Fruit fly (Drosophila melanogaster) whole organism, prepupa: ENCODE data around the gene CG9702.

Source experiments
- Blimp-1 ChIP-seq: fragments of 200-800 bp; sonication (Bioruptor generic); optimal IDR thresholded peaks from 3 replicates; lab custom pipeline; 2017; ENCODE audit warnings: missing biosample characterization, missing genetic modification characterization, mild to moderate bottlenecking, moderate library complexity, missing genetic modification reagents
- CG10631 ChIP-seq: fragments of 200-800 bp; sonication (Bioruptor generic); optimal IDR thresholded peaks from 2 replicates; lab custom pipeline; 2016; ENCODE audit warnings: missing biosample characterization, missing genetic modification characterization
- CG11762 ChIP-seq: fragments of 200-800 bp; sonication (Bioruptor generic); optimal IDR thresholded peaks from 3 replicates; lab custom pipeline; 2016; ENCODE audit warnings: missing biosample characterization, missing genetic modification characterization; ENCODE audit not compliant: insufficient read depth
- CG15336 ChIP-seq: fragments of 200-800 bp; sonication (Bioruptor generic); IDR thresholded peaks from 2 replicates; pipeline ENCODE4 v1.3.6; 2022; ENCODE audit warnings: missing biosample characterization, missing genetic modification characterization
- CG16779 ChIP-seq: fragments of 200-800 bp; sonication (Bioruptor generic); optimal IDR thresholded peaks from 3 replicates; lab custom pipeline; 2017; ENCODE audit warnings: missing biosample characterization, mild to moderate bottlenecking, missing genetic modification characterization
- CG31627 ChIP-seq: fragments of 200-800 bp; sonication (Bioruptor generic); optimal IDR thresholded peaks from 3 replicates; lab custom pipeline; 2016; ENCODE audit warnings: missing biosample characterization, missing genetic modification characterization
- CG32006 ChIP-seq: fragments of 200-800 bp; sonication (Bioruptor generic); optimal IDR thresholded peaks from 3 replicates; lab custom pipeline; 2017; ENCODE audit warnings: missing biosample characterization, mild to moderate bottlenecking, missing genetic modification characterization
- CG3919 ChIP-seq: fragments of 200-800 bp; sonication (Bioruptor generic); optimal IDR thresholded peaks from 3 replicates; lab custom pipeline; 2016; ENCODE audit warnings: missing biosample characterization, missing genetic modification characterization
- CG4318 ChIP-seq: fragments of 200-800 bp; sonication (Bioruptor generic); optimal IDR thresholded peaks from 3 replicates; lab custom pipeline; 2017; ENCODE audit warnings: missing biosample characterization, mild to moderate bottlenecking, missing genetic modification characterization
- CG6163 ChIP-seq: fragments of 200-800 bp; sonication (Bioruptor generic); IDR thresholded peaks from 3 replicates; pipeline ENCODE4 v1.3.6; 2022; ENCODE audit warnings: missing biosample characterization, missing genetic modification characterization
- CG6276 ChIP-seq: fragments of 200-800 bp; sonication (Bioruptor generic); optimal IDR thresholded peaks from 2 replicates; lab custom pipeline; 2017; ENCODE audit warnings: missing biosample characterization, mild to moderate bottlenecking, missing genetic modification characterization
- CG6792 ChIP-seq: fragments of 200-800 bp; sonication (Bioruptor generic); optimal IDR thresholded peaks from 3 replicates; lab custom pipeline; 2016; ENCODE audit warnings: missing biosample characterization, missing genetic modification characterization
- CG6808 ChIP-seq: fragments of 200-800 bp; sonication (Bioruptor generic); optimal IDR thresholded peaks from 3 replicates; lab custom pipeline; 2017; ENCODE audit warnings: missing biosample characterization, missing genetic modification characterization, mild to moderate bottlenecking, moderate library complexity, missing genetic modification reagents
- CG7368 ChIP-seq: fragments of 200-800 bp; sonication (Bioruptor generic); optimal IDR thresholded peaks from 3 replicates; lab custom pipeline; 2016; ENCODE audit warnings: missing biosample characterization, missing genetic modification characterization
- CG8119 ChIP-seq: fragments of 200-800 bp; sonication (Bioruptor generic); IDR thresholded peaks from 3 replicates; pipeline ENCODE4 v1.3.6; 2022; ENCODE audit warnings: missing biosample characterization, missing genetic modification characterization
- CG8319 ChIP-seq: fragments of 200-800 bp; sonication (Bioruptor generic); optimal IDR thresholded peaks from 3 replicates; lab custom pipeline; 2016; ENCODE audit warnings: missing biosample characterization, missing genetic modification characterization
- CG8632 ChIP-seq: fragments of 200-800 bp; sonication (Bioruptor generic); optimal IDR thresholded peaks from 3 replicates; lab custom pipeline; 2016; ENCODE audit warnings: missing biosample characterization, missing genetic modification characterization
- CG9139 ChIP-seq: fragments of 200-800 bp; sonication (Bioruptor generic); optimal IDR thresholded peaks from 3 replicates; lab custom pipeline; 2017; ENCODE audit warnings: missing biosample characterization, mild to moderate bottlenecking, missing genetic modification characterization
- Eip78C ChIP-seq: fragments of 200-800 bp; sonication (Bioruptor generic); peaks from one replicate; lab custom pipeline; 2016; ENCODE audit warnings: missing biosample characterization, missing genetic modification characterization
- Eip93F ChIP-seq: fragments of 200-800 bp; sonication (Bioruptor generic); optimal IDR thresholded peaks from 2 replicates; lab custom pipeline; 2016; ENCODE audit warnings: missing biosample characterization, mild to moderate bottlenecking, missing genetic modification characterization
- Ets21C ChIP-seq: fragments of 200-800 bp; sonication (Bioruptor generic); optimal IDR thresholded peaks from 3 replicates; lab custom pipeline; 2016; ENCODE audit warnings: missing biosample characterization, missing genetic modification characterization
- Ets96B ChIP-seq: fragments of 200-800 bp; optimal IDR thresholded peaks from 2 replicates; lab custom pipeline; 2019; ENCODE audit warnings: missing biosample characterization, mild to moderate bottlenecking, missing genetic modification characterization, moderate library complexity
- Hr38 ChIP-seq: sonication (Bioruptor generic); optimal IDR thresholded peaks from 2 replicates; lab custom pipeline; 2016; ENCODE audit warnings: missing biosample characterization, missing genetic modification characterization
- Hr4 ChIP-seq: fragments of 200-800 bp; sonication (Bioruptor generic); optimal IDR thresholded peaks from 3 replicates; lab custom pipeline; 2016; ENCODE audit warnings: missing biosample characterization, missing genetic modification characterization
- Lpt ChIP-seq: fragments of 200-800 bp; sonication (Bioruptor generic); optimal IDR thresholded peaks from 3 replicates; lab custom pipeline; 2016; ENCODE audit warnings: missing biosample characterization, missing genetic modification characterization
- OdsH ChIP-seq: fragments of 200-800 bp; sonication (Bioruptor generic); optimal IDR thresholded peaks from 3 replicates; lab custom pipeline; 2016; ENCODE audit warnings: missing biosample characterization, missing genetic modification characterization
- Smox ChIP-seq: fragments of 200-800 bp; sonication (Bioruptor generic); optimal IDR thresholded peaks from 3 replicates; lab custom pipeline; 2016; ENCODE audit warnings: missing biosample characterization, missing genetic modification characterization
- Sox102F ChIP-seq: fragments of 200-800 bp; sonication (Bioruptor generic); optimal IDR thresholded peaks from 2 replicates; lab custom pipeline; 2016; ENCODE audit warnings: missing biosample characterization, mild to moderate bottlenecking, missing genetic modification characterization
- Sox14 ChIP-seq: fragments of 200-800 bp; sonication (Bioruptor generic); optimal IDR thresholded peaks from 3 replicates; lab custom pipeline; 2016; ENCODE audit warnings: missing biosample characterization, missing genetic modification characterization
- achi ChIP-seq: fragments of 200-800 bp; sonication (Bioruptor generic); optimal IDR thresholded peaks from 3 replicates; lab custom pipeline; 2016; ENCODE audit warnings: missing biosample characterization, missing genetic modification characterization
- acj6 ChIP-seq: fragments of 200-800 bp; sonication (Bioruptor generic); optimal IDR thresholded peaks from 3 replicates; lab custom pipeline; 2016; ENCODE audit warnings: missing biosample characterization, missing genetic modification characterization
- cyc ChIP-seq: fragments of 200-800 bp; sonication (Bioruptor generic); optimal IDR thresholded peaks from 3 replicates; lab custom pipeline; 2016; ENCODE audit warnings: missing biosample characterization, missing genetic modification characterization
- dac ChIP-seq: fragments of 200-800 bp; sonication (Bioruptor generic); optimal IDR thresholded peaks from 2 replicates; lab custom pipeline; 2017; ENCODE audit warnings: missing biosample characterization, mild to moderate bottlenecking, missing genetic modification characterization
- dsx ChIP-seq: fragments of 200-800 bp; optimal IDR thresholded peaks from 3 replicates; lab custom pipeline; 2019; ENCODE audit warnings: missing biosample characterization, mild to moderate bottlenecking, missing genetic modification characterization, moderate library complexity; ENCODE audit not compliant: poor library complexity, severe bottlenecking
- fd85E ChIP-seq: fragments of 200-800 bp; sonication (Bioruptor generic); optimal IDR thresholded peaks from 3 replicates; lab custom pipeline; 2016; ENCODE audit warnings: missing biosample characterization, missing genetic modification characterization
- fkh ChIP-seq: fragments of 200-800 bp; sonication (Bioruptor generic); optimal IDR thresholded peaks from 3 replicates; lab custom pipeline; 2017; ENCODE audit warnings: missing biosample characterization, mild to moderate bottlenecking, missing genetic modification characterization, moderate library complexity
- net ChIP-seq: fragments of 200-800 bp; sonication (Bioruptor generic); optimal IDR thresholded peaks from 3 replicates; lab custom pipeline; 2016; ENCODE audit warnings: missing biosample characterization, missing genetic modification characterization
- salr ChIP-seq, 2 experiments: fragments of 200-800 bp; sonication (Bioruptor generic); optimal IDR thresholded peaks; 3 replicates each; lab custom pipeline; 2016 to 2018; ENCODE audit warnings: missing biosample characterization in 2 of 2, missing genetic modification characterization in 2 of 2, mild to moderate bottlenecking in 1 of 2
- ss ChIP-seq, 2 experiments: fragments of 200-800 bp; sonication (Bioruptor generic); optimal IDR thresholded peaks; 2 replicates in 1 of 2; 3 replicates in 1 of 2; lab custom pipeline; 2017 to 2018; ENCODE audit warnings: mild to moderate bottlenecking in 2 of 2, missing biosample characterization in 2 of 2, missing genetic modification characterization in 2 of 2, moderate library complexity in 1 of 2
- svp ChIP-seq: fragments of 200-800 bp; sonication (Bioruptor generic); peaks from one replicate; lab custom pipeline; 2016; ENCODE audit warnings: missing biosample characterization, missing genetic modification characterization

CG9702 gene

dm6 chr3R:30550044-30550443, 29.2 kb upstream of the CG9702 start:
- TF ChIP-seq Eip78C (GFP tag; lab: Kevin White, UChicago) (peak; percentile 41), fkh (no peak), CG16779 (no peak), CG9139 (GFP tag; lab: Kevin White, UChicago) (no peak), CG6792 (GFP tag; lab: Kevin White, UChicago) (no peak), acj6 (GFP tag; lab: Kevin White, UChicago) (no peak), CG8119 (GFP tag; lab: Robert Waterston, UW) (no peak), CG3919 (GFP tag; lab: Kevin White, UChicago) (peak; percentile 2), Sox14 (GFP tag; lab: Kevin White, UChicago) (no peak), Ets21C (no peak), CG8632 (no peak), fd85E (GFP tag; lab: Kevin White, UChicago) (no peak), CG8319 (no peak), OdsH (GFP tag; lab: Kevin White, UChicago) (peak; percentile 11), CG32006 (GFP tag; lab: Kevin White, UChicago) (peak; percentile 39), CG4318 (GFP tag; lab: Kevin White, UChicago) (no peak), salr (GFP tag; optimal IDR thresholded peaks at IDR 0.05; lab: Kevin White, UChicago) (peak in 1 of 2 experiments; percentile 8), dsx (GFP tag; lab: Kevin White, UChicago) (no peak), CG31627 (GFP tag; lab: Kevin White, UChicago) (no peak), Smox (GFP tag; lab: Kevin White, UChicago) (no peak), CG6808 (GFP tag; lab: Kevin White, UChicago) (no peak), svp (GFP tag; lab: Kevin White, UChicago) (no peak), CG10631 (peak; percentile 26), Blimp-1 (GFP tag; lab: Kevin White, UChicago) (no peak), Sox102F (GFP tag; lab: Kevin White, UChicago) (no peak), ss (GFP tag; optimal IDR thresholded peaks at IDR 0.05; lab: Kevin White, UChicago) (no peak), CG7368 (GFP tag; lab: Kevin White, UChicago) (no peak), dac (GFP tag; lab: Kevin White, UChicago) (no peak), CG15336 (GFP tag; lab: Robert Waterston, UW) (peak; percentile 24; the same call in 1 of the 2 replicates), Hr4 (GFP tag; lab: Kevin White, UChicago) (peak; percentile 31)
- TF ChIP-seq, all 60 proteins: peak for 8

- TF ChIP-seq CG6163 (GFP tag; lab: Robert Waterston, UW): no peak
- TF ChIP-seq Lpt (GFP tag; lab: Kevin White, UChicago): no peak
- TF ChIP-seq achi (GFP tag; lab: Kevin White, UChicago): no peak
- TF ChIP-seq CG15336 (GFP tag; lab: Robert Waterston, UW): no peak
- TF ChIP-seq Hr4 (GFP tag; lab: Kevin White, UChicago): no peak
- no peak for TF ChIP-seq CG10631
- TF ChIP-seq cyc (GFP tag; lab: Kevin White, UChicago): no peak
- no peak for TF ChIP-seq fd85E (GFP tag; lab: Kevin White, UChicago)
- no peak for TF ChIP-seq CG11762 (GFP tag; lab: Kevin White, UChicago)
- TF ChIP-seq Ets21C: no peak
- no peak for TF ChIP-seq Hr38 (GFP tag; lab: Kevin White, UChicago)
- TF ChIP-seq CG6276 (GFP tag; lab: Kevin White, UChicago): no peak
- TF ChIP-seq Ets96B (tag; lab: Kevin White, UChicago): no peak
- TF ChIP-seq net (GFP tag; lab: Kevin White, UChicago): no peak
- no peak for TF ChIP-seq CG6808 (GFP tag; lab: Kevin White, UChicago)
- no peak for TF ChIP-seq Eip93F
- no peak for TF ChIP-seq CG8119 (GFP tag; lab: Robert Waterston, UW)
These were observed 26.7 kb upstream of the CG9702 start for dm6 chr3R:30552548-30552947.
